Worm (Caenorhabditis elegans) whole organism, L1 larva: Measurements from ENCODE around the gene eri-12.

Source experiments
- C16A3.4 ChIP-seq: fragments of 150-350 bp; optimal IDR thresholded peaks from 2 replicates; lab custom pipeline; 2014; ENCODE audit warnings: missing biosample characterization, missing genetic modification characterization
- C34B4.2 ChIP-seq: sonication (generic microtip); optimal IDR thresholded peaks from 2 replicates; lab custom pipeline; 2017; ENCODE audit warnings: mild to moderate bottlenecking, missing genetic modification characterization, missing compliant biosample characterization
- aly-2 ChIP-seq: fragments of 150-350 bp; optimal IDR thresholded peaks from 2 replicates; lab custom pipeline; 2014; ENCODE audit warnings: missing biosample characterization, missing genetic modification characterization
- ceh-63 ChIP-seq: fragments of 200-800 bp; sonication (Bioruptor generic); optimal IDR thresholded peaks from 2 replicates; lab custom pipeline; 2018; ENCODE audit warnings: mild to moderate bottlenecking, missing genetic modification characterization, missing compliant biosample characterization
- ceh-82 ChIP-seq, 3 experiments: fragments of 150-350 bp in 1 of 3; sonication (generic microtip) in 2 of 3; optimal IDR thresholded peaks; 2 replicates each; lab custom pipeline; 2014 to 2017; ENCODE audit warnings: missing biosample characterization in 3 of 3, missing genetic modification characterization in 3 of 3
- efl-1 ChIP-seq, 4 experiments: fragments of 150-350 bp; optimal IDR thresholded peaks in 3 of 4; peaks in 1 of 4; 1 replicate in 1 of 4; 2 replicates in 3 of 4; lab custom pipeline; 2014; ENCODE audit warnings: missing biosample characterization in 2 of 4, missing genetic modification characterization in 2 of 4, missing genetic modification reagents in 2 of 4
- efl-3 ChIP-seq: fragments of 200-800 bp; sonication (Bioruptor generic); optimal IDR thresholded peaks from 2 replicates; lab custom pipeline; 2018; ENCODE audit warnings: mild to moderate bottlenecking, missing genetic modification characterization, missing compliant biosample characterization
- egl-13 ChIP-seq: sonication (generic microtip); optimal IDR thresholded peaks from 2 replicates; lab custom pipeline; 2016; ENCODE audit warnings: missing genotype, missing genetic modification reagents, missing genetic modification characterization, missing compliant biosample characterization
- elt-3 ChIP-seq, 6 experiments: fragments of 150-350 bp in 1 of 6; sonication (generic microtip); optimal IDR thresholded peaks; 2 replicates each; lab custom pipeline; 2017 to 2018; ENCODE audit warnings: missing biosample characterization in 6 of 6, missing genetic modification characterization in 6 of 6, inconsistent platforms in 1 of 6
- fkh-4 ChIP-seq: sonication (generic microtip); optimal IDR thresholded peaks from 2 replicates; lab custom pipeline; 2016; ENCODE audit warnings: missing compliant biosample characterization, missing genetic modification characterization, borderline replicate concordance
- fkh-8 ChIP-seq: sonication (generic microtip); optimal IDR thresholded peaks from 2 replicates; lab custom pipeline; 2016; ENCODE audit warnings: mild to moderate bottlenecking, missing genetic modification characterization, missing compliant biosample characterization
- grh-1 ChIP-seq: fragments of 200-800 bp; sonication (Bioruptor generic); IDR thresholded peaks from 2 replicates; pipeline ENCODE4 v1.3.6; 2022; ENCODE audit warnings: missing genetic modification reagents, missing genetic modification characterization, missing compliant biosample characterization
- hlh-17 ChIP-seq: fragments of 200-800 bp; sonication (Bioruptor generic); optimal IDR thresholded peaks from 2 replicates; lab custom pipeline; 2018; ENCODE audit warnings: missing genetic modification characterization, mild to moderate bottlenecking, missing compliant biosample characterization, moderate library complexity, borderline replicate concordance
- hpl-2 ChIP-seq: fragments of 150-350 bp; optimal IDR thresholded peaks from 2 replicates; lab custom pipeline; 2014; ENCODE audit warnings: missing biosample characterization, missing genetic modification reagents, missing genetic modification characterization
- lin-13 ChIP-seq: fragments of 150-350 bp; optimal IDR thresholded peaks from 2 replicates; lab custom pipeline; 2014; ENCODE audit warnings: missing biosample characterization, missing genetic modification reagents, missing genetic modification characterization
- lin-14 ChIP-seq: fragments of 200-800 bp; sonication (Bioruptor generic); optimal IDR thresholded peaks from 2 replicates; lab custom pipeline; 2018; ENCODE audit warnings: mild to moderate bottlenecking, missing genetic modification characterization, moderate library complexity, missing compliant biosample characterization
- lsy-2 ChIP-seq, 2 experiments: fragments of 150-350 bp; optimal IDR thresholded peaks; 2 replicates each; lab custom pipeline; 2014; ENCODE audit warnings: missing biosample characterization in 2 of 2, missing genetic modification characterization in 2 of 2
- mdl-1 ChIP-seq, 2 experiments: fragments of 150-350 bp; optimal IDR thresholded peaks; 2 replicates each; lab custom pipeline; 2014 to 2017; ENCODE audit warnings: missing biosample characterization in 2 of 2, missing genetic modification characterization in 2 of 2, inconsistent platforms in 1 of 2
- mef-2 ChIP-seq: fragments of 150-350 bp; optimal IDR thresholded peaks from 2 replicates; lab custom pipeline; 2014; ENCODE audit warnings: missing biosample characterization, missing genetic modification characterization
- mep-1 ChIP-seq: fragments of 150-350 bp; optimal IDR thresholded peaks from 2 replicates; lab custom pipeline; 2014; ENCODE audit warnings: missing biosample characterization, missing genetic modification characterization
- nhr-11 ChIP-seq: fragments of 150-350 bp; optimal IDR thresholded peaks from 2 replicates; lab custom pipeline; 2014; ENCODE audit warnings: missing biosample characterization, missing genetic modification characterization
- nhr-47 ChIP-seq: sonication (generic microtip); optimal IDR thresholded peaks from 2 replicates; lab custom pipeline; 2016; ENCODE audit warnings: mild to moderate bottlenecking, missing genetic modification characterization, moderate library complexity, missing compliant biosample characterization
- nhr-71 ChIP-seq: sonication (generic microtip); optimal IDR thresholded peaks from 2 replicates; lab custom pipeline; 2016; ENCODE audit warnings: mild to moderate bottlenecking, missing genetic modification characterization, moderate library complexity, missing compliant biosample characterization
- nhr-76 ChIP-seq: sonication (generic microtip); optimal IDR thresholded peaks from 2 replicates; lab custom pipeline; 2017; ENCODE audit warnings: missing biosample characterization, missing genetic modification characterization
- nhr-85 ChIP-seq: sonication (generic microtip); peaks from one replicate; lab custom pipeline; 2016; ENCODE audit warnings: missing genetic modification characterization, inconsistent platforms, missing compliant biosample characterization
- snpc-4 ChIP-seq: fragments of 150-350 bp; optimal IDR thresholded peaks from 2 replicates; lab custom pipeline; 2014; ENCODE audit warnings: missing biosample characterization, missing genetic modification characterization
- tbx-2 ChIP-seq: sonication (generic microtip); optimal IDR thresholded peaks from 2 replicates; lab custom pipeline; 2016; ENCODE audit warnings: missing genetic modification characterization, missing compliant biosample characterization
- tlp-1 ChIP-seq: fragments of 150-350 bp; optimal IDR thresholded peaks from 2 replicates; lab custom pipeline; 2014; ENCODE audit warnings: missing biosample characterization, missing genetic modification characterization
- unc-30 ChIP-seq: sonication (generic microtip); optimal IDR thresholded peaks from 2 replicates; lab custom pipeline; 2017; ENCODE audit warnings: missing biosample characterization, missing genetic modification characterization
- unc-98 ChIP-seq: fragments of 200-800 bp; sonication (Bioruptor generic); IDR thresholded peaks from 2 replicates; pipeline ENCODE4 v1.3.6; 2022; ENCODE audit warnings: missing genetic modification characterization, missing compliant biosample characterization
- ztf-11 ChIP-seq, 2 experiments: sonication (generic microtip); optimal IDR thresholded peaks; 2 replicates each; lab custom pipeline; 2016 to 2017; ENCODE audit warnings: missing genetic modification characterization in 2 of 2, missing biosample characterization in 1 of 2, missing compliant biosample characterization in 1 of 2
- ztf-4 ChIP-seq: fragments of 150-350 bp; optimal IDR thresholded peaks from 2 replicates; lab custom pipeline; 2014; ENCODE audit warnings: missing biosample characterization, missing genetic modification characterization

Gene eri-12

DNA sequence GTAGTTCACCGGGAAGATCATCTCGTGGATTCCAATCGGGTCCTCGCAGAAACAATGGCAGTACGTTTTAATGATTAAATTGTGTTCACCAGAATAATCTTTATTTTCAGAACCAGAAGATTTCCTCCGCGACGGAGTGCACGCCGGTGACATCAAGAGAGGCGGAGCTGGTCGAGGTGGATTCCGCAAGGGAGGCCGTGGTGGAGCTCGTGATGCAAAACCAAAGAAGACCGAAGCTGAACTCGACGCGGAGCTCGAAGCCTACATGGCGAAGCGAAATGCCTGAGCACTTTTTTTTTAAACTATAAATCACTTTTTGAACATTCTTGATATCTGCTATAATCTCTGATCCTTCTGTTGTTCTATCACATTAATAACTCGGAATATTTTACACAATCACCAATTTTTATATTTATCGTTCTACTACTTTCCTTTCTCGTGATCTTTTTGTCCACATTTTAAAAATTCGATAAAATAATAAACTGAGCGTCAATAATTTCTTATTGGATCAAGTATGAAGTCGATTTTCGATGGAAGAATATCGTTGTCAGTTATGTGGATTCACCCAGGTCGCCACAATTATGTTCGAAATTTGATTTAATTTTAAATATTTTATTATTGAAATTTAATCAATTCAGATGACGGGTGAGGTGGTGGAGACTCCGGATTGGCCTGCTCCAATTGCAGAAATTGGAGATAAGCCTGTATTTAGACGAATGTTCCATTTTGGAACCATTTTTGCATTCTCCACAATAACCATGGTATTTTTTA, 32.1 kb upstream of the eri-12 start, which contains the start of gene dhhc-6:
Gene dhhc-6, plus strand, starts transcription at position 639 of the 771 bp plus-strand sequence.
- TF ChIP-seq mef-2 (no peak), tlp-1 (tag; lab: Kevin White, UChicago) (no peak), egl-13 (tag; lab: Kevin White, UChicago) (no peak), lin-13 (GFP tag; lab: Kevin White, UChicago) (no peak), hlh-17 (GFP tag; lab: Kevin White, UChicago) (no peak), elt-3 (tag; optimal IDR thresholded peaks at IDR 0.05; lab: Kevin White, UChicago) (no peak), nhr-76 (tag; lab: Kevin White, UChicago) (no peak), aly-2 (tag; lab: Kevin White, UChicago) (no peak), unc-98 (GFP tag; lab: Robert Waterston, UW) (no peak), snpc-4 (no peak), hpl-2 (GFP tag; lab: Kevin White, UChicago) (no peak), ztf-11 (tag; optimal IDR thresholded peaks at IDR 0.05; lab: Kevin White, UChicago) (no peak), C16A3.4 (tag; lab: Kevin White, UChicago) (no peak), tbx-2 (tag; lab: Kevin White, UChicago) (no peak), grh-1 (no peak), C34B4.2 (tag; lab: Kevin White, UChicago) (no peak)

DNA sequence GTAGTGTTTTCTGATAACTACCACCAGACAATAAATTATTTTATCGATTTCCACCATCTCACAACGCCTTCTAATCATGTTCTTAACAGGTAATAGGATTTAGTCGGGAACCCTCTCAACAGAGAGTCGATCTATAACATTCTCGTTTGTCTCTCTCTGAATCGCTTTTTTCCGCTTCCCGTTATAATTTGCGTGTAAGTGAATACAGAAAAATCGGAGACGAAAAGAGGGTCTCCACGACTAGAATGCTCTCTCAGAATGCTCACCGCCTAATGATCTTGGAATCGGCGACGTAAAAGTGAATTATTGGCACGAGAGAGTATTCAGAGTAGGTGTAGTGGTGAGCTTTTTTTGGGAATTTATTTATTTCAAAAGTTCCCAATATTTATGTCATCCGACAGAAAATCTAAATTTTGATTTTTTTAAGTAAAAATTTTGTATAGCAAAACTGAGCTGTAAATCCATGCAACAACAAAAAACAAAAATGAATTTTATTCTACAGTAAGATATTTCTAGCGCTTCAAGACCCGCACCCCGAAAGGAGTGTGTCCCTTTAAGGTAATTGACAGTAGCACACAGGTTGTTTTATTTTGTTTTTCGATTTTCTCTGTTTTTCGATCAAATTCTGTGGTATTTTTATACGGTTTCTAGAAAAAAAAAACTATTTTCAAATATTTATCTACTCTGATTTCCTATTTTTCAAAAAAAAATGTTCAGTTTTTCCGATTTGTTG, 29.7 kb upstream of the eri-12 start:
- no peak for TF ChIP-seq ceh-63 (GFP tag; lab: Kevin White, UChicago)
- TF ChIP-seq lin-14 (GFP tag; lab: Kevin White, UChicago): peak; percentile 51
- peak; percentile 26 for TF ChIP-seq nhr-71
- peak; percentile 27 for TF ChIP-seq nhr-47 (tag; lab: Kevin White, UChicago)
- TF ChIP-seq fkh-8 (tag; lab: Kevin White, UChicago): peak; percentile 55
- peak; percentile 2 for TF ChIP-seq mep-1 (tag; lab: Kevin White, UChicago)
- TF ChIP-seq, all 84 proteins: peak for 5

DNA sequence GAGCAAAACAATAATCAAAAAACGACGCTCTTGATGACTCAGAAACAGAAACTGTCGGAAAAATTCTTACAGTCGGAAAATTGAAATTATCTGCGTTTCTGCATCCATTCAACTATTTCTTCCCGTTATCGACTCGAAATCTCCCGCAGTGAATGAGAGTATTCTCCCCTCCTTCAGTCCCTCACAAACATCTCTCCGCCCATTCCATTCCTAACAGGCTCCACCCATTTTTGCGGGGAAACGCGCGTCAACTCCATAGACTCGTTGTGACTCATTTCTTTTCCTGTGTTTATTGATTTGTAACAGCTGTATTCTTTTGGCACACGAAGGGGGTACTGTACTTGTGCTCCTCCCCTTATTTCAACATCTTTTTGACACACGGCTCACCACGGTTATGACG, 28.8 kb upstream of the eri-12 start:
- TF ChIP-seq ceh-82 (tag; optimal IDR thresholded peaks at IDR 0.05; lab: Kevin White, UChicago) (peak in 1 of 3 experiments; percentile 10), lin-14 (GFP tag; lab: Kevin White, UChicago) (peak; percentile 60), nhr-85 (peak; percentile 60), mdl-1 (tag; optimal IDR thresholded peaks at IDR 0.05; lab: Kevin White, UChicago) (peak in 1 of 2 experiments; percentile 26), unc-30 (no peak), efl-1 (optimal IDR thresholded peaks at IDR 0.05; lab: Kevin White, UChicago) (no peak), efl-1 (GFP tag; optimal IDR thresholded peaks at IDR 0.05 in 1 of 2; lab: Kevin White, UChicago) (peak in 1 of 2 experiments; percentile 76), fkh-4 (tag; lab: Kevin White, UChicago) (no peak), lsy-2 (tag; optimal IDR thresholded peaks at IDR 0.05; lab: Kevin White, UChicago) (peak in 1 of 2 experiments; percentile 48)

DNA sequence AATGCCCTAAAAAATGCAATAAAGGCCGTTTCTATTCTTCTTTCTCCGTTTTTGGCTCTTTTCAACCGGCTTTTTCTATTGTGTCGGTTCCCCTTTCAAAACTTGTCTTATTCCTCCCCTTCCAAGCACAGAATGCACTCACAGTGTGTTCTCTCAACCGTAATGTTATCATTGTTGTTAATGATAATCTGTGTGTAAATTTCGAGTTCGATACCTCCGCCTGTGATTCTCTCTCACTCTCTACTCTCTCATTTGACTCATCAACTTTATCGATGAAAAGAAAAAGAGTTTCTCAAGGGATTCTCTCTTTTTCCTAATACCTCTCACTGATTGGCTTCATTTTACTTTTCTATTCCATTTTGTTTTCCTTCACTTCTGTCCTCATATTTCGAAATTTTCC, 27.9 kb upstream of the eri-12 start:
- peak; percentile 16 for TF ChIP-seq nhr-47 (tag; lab: Kevin White, UChicago)
- TF ChIP-seq ztf-11 (tag; optimal IDR thresholded peaks at IDR 0.05; lab: Kevin White, UChicago): no peak
- no peak for TF ChIP-seq egl-13 (tag; lab: Kevin White, UChicago)
- TF ChIP-seq nhr-11 (tag; lab: Kevin White, UChicago): no peak
- TF ChIP-seq mef-2: no peak
- no peak for TF ChIP-seq efl-3 (GFP tag; lab: Kevin White, UChicago)
- no peak for TF ChIP-seq ztf-4 (tag; lab: Kevin White, UChicago)
- TF ChIP-seq lin-14 (GFP tag; lab: Kevin White, UChicago): peak; percentile 23
- peak; percentile 23 for TF ChIP-seq mep-1 (tag; lab: Kevin White, UChicago)
- TF ChIP-seq lsy-2 (tag; optimal IDR thresholded peaks at IDR 0.05; lab: Kevin White, UChicago): peak in 1 of 2 experiments; percentile 9
- peak; percentile 14 for TF ChIP-seq nhr-85
- TF ChIP-seq, all 84 proteins: peak for 5
